Worm (Caenorhabditis elegans) whole organism, young adult: ENCODE results near the gene F10E9.1.

Experiments used
- T07F8.4 ChIP-seq: sonication (generic microtip); optimal IDR thresholded peaks from 2 replicates; lab custom pipeline; 2016; ENCODE audit warnings: mild to moderate bottlenecking, missing genetic modification characterization, moderate library complexity, missing compliant biosample characterization
- let-607 ChIP-seq, 2 experiments: fragments of 200-800 bp in 1 of 2; sonication (Bioruptor generic) in 1 of 2; sonication (generic microtip) in 1 of 2; optimal IDR thresholded peaks; 2 replicates each; lab custom pipeline; 2016 to 2018; ENCODE audit warnings: mild to moderate bottlenecking in 2 of 2, missing compliant biosample characterization in 2 of 2, missing genetic modification characterization in 2 of 2, moderate library complexity in 2 of 2, missing genotype in 1 of 2
- sea-2 ChIP-seq: fragments of 200-800 bp; sonication (Bioruptor generic); IDR thresholded peaks from 2 replicates; pipeline ENCODE4 v1.3.6; 2022; ENCODE audit warnings: missing genetic modification characterization, missing compliant biosample characterization

DNA sequence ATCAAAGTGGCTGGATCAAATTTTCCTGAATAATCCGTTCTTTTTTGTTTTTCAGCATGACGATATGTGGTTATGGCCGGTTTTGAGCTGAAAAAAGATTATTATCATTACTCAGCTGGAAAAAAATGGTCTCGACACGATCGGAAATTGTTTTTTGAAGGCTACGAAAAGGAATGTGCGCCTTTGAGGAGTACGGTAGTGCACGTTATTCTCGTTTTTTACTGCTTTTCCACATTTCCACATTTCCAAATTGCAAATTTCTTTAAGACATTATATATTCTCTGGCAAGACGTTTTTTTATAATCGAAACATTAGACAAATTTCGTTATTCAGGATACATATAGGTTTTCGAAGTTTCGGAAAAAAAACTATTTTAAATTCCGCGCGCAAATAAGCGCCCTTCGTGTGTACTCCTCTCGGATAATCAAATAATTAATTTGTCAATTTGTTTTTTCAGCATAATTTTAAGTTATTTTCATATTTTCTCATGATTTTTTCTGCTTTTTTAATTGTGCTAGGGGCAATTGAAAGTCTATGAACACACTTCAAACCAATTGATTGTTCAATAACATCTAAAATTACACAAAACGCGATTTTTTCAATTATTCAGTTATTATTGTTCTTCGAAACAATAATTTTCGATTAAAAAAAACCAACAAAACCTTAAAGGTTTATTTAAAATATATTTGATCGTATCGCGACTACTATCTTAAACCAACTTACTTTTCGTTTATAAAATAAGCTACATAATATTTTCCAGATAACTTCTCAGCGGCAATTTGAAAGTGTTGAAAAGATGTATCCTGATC lies 40.5 kb downstream of the F10E9.1 start, which contains the start of gene R05D3.3:
- TF ChIP-seq sea-2, result no peak
- no peak for TF ChIP-seq T07F8.4
- no peak for TF ChIP-seq let-607 (tag; optimal IDR thresholded peaks at IDR 0.05; lab: Kevin White, UChicago)
